Worm (Caenorhabditis elegans): ENCODE measurements around the gene syf-2.

syf-2 gene

ce11 chrIII:7111793-7112192, 50.1 kb downstream of the syf-2 start, which contains the start of gene B0280.7:
TSS of gene B0280.7 (minus strand) at chrIII:7111893.
- TF ChIP-seq nhr-12 (tag; optimal IDR thresholded peaks at IDR 0.05): no peak
- TF ChIP-seq nhr-11 (tag; optimal IDR thresholded peaks at IDR 0.05): no peak
- no peak for TF ChIP-seq jun-1 (tag; optimal IDR thresholded peaks at IDR 0.05)
- TF ChIP-seq unc-62 (GFP tag; optimal IDR thresholded peaks at IDR 0.05): no peak
- no peak for TF ChIP-seq ztf-4 (tag; optimal IDR thresholded peaks at IDR 0.05)
- no peak for TF ChIP-seq lin-39 (tag; optimal IDR thresholded peaks at IDR 0.05)
- TF ChIP-seq mml-1 (tag; optimal IDR thresholded peaks at IDR 0.05): no peak
- TF ChIP-seq hmg-11 (tag; optimal IDR thresholded peaks at IDR 0.05): no peak
- no peak for TF ChIP-seq elt-2 (tag; optimal IDR thresholded peaks at IDR 0.05)
- no peak for TF ChIP-seq nhr-237 (tag; optimal IDR thresholded peaks at IDR 0.05)
- no peak for TF ChIP-seq aly-2 (tag; optimal IDR thresholded peaks at IDR 0.05)
- TF ChIP-seq daf-12 (tag; optimal IDR thresholded peaks at IDR 0.05): no peak
- TF ChIP-seq pha-4 (tag; optimal IDR thresholded peaks at IDR 0.05): no peak
- no peak for TF ChIP-seq lsy-12 (tag; optimal IDR thresholded peaks at IDR 0.05)
- TF ChIP-seq ztf-11 (tag; optimal IDR thresholded peaks at IDR 0.05): no peak
- TF ChIP-seq elt-1 (tag; optimal IDR thresholded peaks at IDR 0.05): no peak
- no peak for TF ChIP-seq egl-27 (tag; optimal IDR thresholded peaks at IDR 0.05)
- no peak for TF ChIP-seq tbx-2 (tag; optimal IDR thresholded peaks at IDR 0.05)
